Fruit fly (Drosophila melanogaster): ENCODE results near the gene CG17196.

DNA sequence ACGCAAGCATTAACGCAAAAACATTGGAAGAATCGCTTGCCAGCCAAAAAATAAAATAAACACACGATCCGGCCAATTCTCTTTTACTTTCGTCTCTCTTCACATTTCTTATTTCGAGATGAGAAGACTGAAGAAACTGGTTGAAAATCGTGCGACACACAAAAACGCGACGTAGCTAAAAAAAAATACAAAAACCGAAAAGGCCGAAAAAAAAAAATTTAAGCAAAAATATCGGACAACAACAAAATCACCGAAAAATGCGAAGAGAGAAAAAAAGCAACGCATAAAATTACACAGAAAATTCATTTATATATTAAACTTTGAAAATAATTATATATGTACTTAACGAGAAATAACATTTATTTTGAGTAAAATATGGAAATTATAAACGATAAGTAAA, 16.6 kb downstream of the CG17196 start:
- TF ChIP-seq Myc (optimal IDR thresholded peaks at IDR 0.05) (no peak), h (optimal IDR thresholded peaks at IDR 0.05) (no peak), Sin3A (optimal IDR thresholded peaks at IDR 0.05) (no peak), psq (optimal IDR thresholded peaks at IDR 0.05) (no peak)

All from Kc167 (cell line).